Fruit fly (Drosophila melanogaster) whole organism, embryonic: ENCODE results near the gene CG7276.

Experiments used
- CG10431 ChIP-seq: fragments of 200-800 bp; sonication (Bioruptor generic); optimal IDR thresholded peaks from 3 replicates; lab custom pipeline; 2018; ENCODE audit warnings: missing biosample characterization, mild to moderate bottlenecking, missing genetic modification characterization
- CG13424 ChIP-seq: fragments of 200-800 bp; sonication (Bioruptor generic); optimal IDR thresholded peaks from 2 replicates; lab custom pipeline; 2019; ENCODE audit warnings: missing biosample characterization, mild to moderate bottlenecking, missing genetic modification characterization, moderate library complexity
- CG17186 ChIP-seq: fragments of 200-800 bp; sonication (Bioruptor generic); optimal IDR thresholded peaks from 3 replicates; lab custom pipeline; 2017; ENCODE audit warnings: missing biosample characterization, missing genetic modification reagents, missing genetic modification characterization
- CG31388 ChIP-seq: fragments of 200-800 bp; sonication (Bioruptor generic); optimal IDR thresholded peaks from 2 replicates; lab custom pipeline; 2016; ENCODE audit warnings: missing biosample characterization, missing genetic modification characterization
- CG34376 ChIP-seq: fragments of 200-800 bp; sonication (Bioruptor generic); optimal IDR thresholded peaks from 2 replicates; lab custom pipeline; 2018; ENCODE audit warnings: missing biosample characterization, mild to moderate bottlenecking, missing genetic modification characterization
- CG7745 ChIP-seq: fragments of 200-800 bp; sonication (Bioruptor generic); optimal IDR thresholded peaks from 2 replicates; lab custom pipeline; 2018; ENCODE audit warnings: missing biosample characterization, mild to moderate bottlenecking, missing genetic modification characterization, moderate library complexity
- CG8281 ChIP-seq: fragments of 200-800 bp; sonication (Bioruptor generic); optimal IDR thresholded peaks from 2 replicates; lab custom pipeline; 2018; ENCODE audit warnings: missing biosample characterization, mild to moderate bottlenecking, missing genetic modification characterization, moderate library complexity
- CTCF ChIP-seq: fragments of 200-800 bp; sonication (Bioruptor generic); optimal IDR thresholded peaks from 2 replicates; lab custom pipeline; 2017; ENCODE audit warnings: missing biosample characterization, mild to moderate bottlenecking, missing genetic modification characterization, moderate library complexity
- ap ChIP-seq: fragments of 200-800 bp; sonication (Bioruptor generic); IDR thresholded peaks from 2 replicates; pipeline ENCODE4 v1.3.6; 2022; ENCODE audit warnings: missing biosample characterization, missing genetic modification characterization
- ato ChIP-seq: fragments of 200-800 bp; sonication (Bioruptor generic); IDR thresholded peaks from 2 replicates; pipeline ENCODE4 v1.3.6; 2022; ENCODE audit warnings: missing biosample characterization, missing genetic modification characterization; ENCODE audit not compliant: partially characterized antibody
- row ChIP-seq: fragments of 200-800 bp; sonication (Bioruptor generic); IDR thresholded peaks from 3 replicates; pipeline ENCODE4 v1.3.6; 2022; ENCODE audit warnings: missing biosample characterization, missing genetic modification characterization
- schlank ChIP-seq: fragments of 200-800 bp; sonication (Bioruptor generic); optimal IDR thresholded peaks from 2 replicates; lab custom pipeline; 2018; ENCODE audit warnings: missing biosample characterization, mild to moderate bottlenecking, missing genetic modification characterization

DNA sequence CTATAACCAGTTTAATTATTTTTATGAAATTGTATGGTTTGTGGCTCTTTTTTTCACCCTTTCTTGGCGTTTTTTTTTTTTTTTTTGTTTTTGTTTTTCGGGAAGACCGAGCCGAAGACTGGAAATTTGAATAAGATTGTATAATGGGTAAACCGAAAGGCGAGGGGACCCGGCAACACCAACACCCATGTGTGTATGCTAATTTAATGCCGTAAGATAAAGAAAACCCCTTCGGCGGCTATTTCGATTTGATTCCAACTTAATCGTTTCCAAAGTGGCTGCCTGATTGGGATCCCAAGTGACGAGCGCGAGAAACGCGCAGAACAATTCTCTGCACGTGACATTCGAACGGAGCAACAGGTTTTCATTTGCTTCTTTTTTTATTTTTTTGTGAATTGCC is 45.5 kb downstream of the CG7276 start:
- no peak for TF ChIP-seq CG8281 (tag; lab: Kevin White, UChicago)
- no peak for TF ChIP-seq CG31388
- no peak for TF ChIP-seq CTCF (GFP tag; lab: Kevin White, UChicago)
- TF ChIP-seq ato (GFP tag; lab: Robert Waterston, UW) = no peak
- no peak for TF ChIP-seq schlank (tag; lab: Kevin White, UChicago)
- no peak for TF ChIP-seq ap (GFP tag; lab: Robert Waterston, UW)
- TF ChIP-seq row (GFP tag; lab: Robert Waterston, UW) = no peak
- no peak for TF ChIP-seq CG17186 (GFP tag; lab: Kevin White, UChicago)
- no peak for TF ChIP-seq CG7745
- no peak for TF ChIP-seq CG13424 (tag; lab: Kevin White, UChicago)
- no peak for TF ChIP-seq CG10431
- TF ChIP-seq CG34376 = no peak
